Worm (Caenorhabditis elegans) whole organism, L4 larva: ENCODE measurements around the gene rps-22.

Experiments used
- D1046.2 ChIP-seq: fragments of 200-800 bp; sonication (Bioruptor generic); IDR thresholded peaks from 2 replicates; pipeline ENCODE4 v1.3.6; 2022; ENCODE audit warnings: missing genetic modification characterization, missing compliant biosample characterization
- aly-2 ChIP-seq: sonication (generic microtip); optimal IDR thresholded peaks from 2 replicates; lab custom pipeline; 2018; ENCODE audit warnings: missing biosample characterization, missing genetic modification characterization
- daf-16 ChIP-seq, 3 experiments: sonication (generic microtip); optimal IDR thresholded peaks; 2 replicates each; lab custom pipeline; 2016 to 2017; ENCODE audit warnings: missing genetic modification characterization in 3 of 3, missing genetic modification reagents in 3 of 3, mild to moderate bottlenecking in 2 of 3, missing compliant biosample characterization in 2 of 3, missing biosample characterization in 1 of 3, moderate library complexity in 1 of 3
- mes-2 ChIP-seq: sonication (generic microtip); optimal IDR thresholded peaks from 2 replicates; lab custom pipeline; 2016; ENCODE audit warnings: missing genotype, mild to moderate bottlenecking, missing genetic modification characterization, missing compliant biosample characterization; ENCODE audit not compliant: poor library complexity, severe bottlenecking
- nhr-76 ChIP-seq: fragments of 150-350 bp; optimal IDR thresholded peaks from 2 replicates; lab custom pipeline; 2014; ENCODE audit warnings: missing biosample characterization, missing genetic modification characterization
- snpc-4 ChIP-seq: fragments of 150-350 bp; optimal IDR thresholded peaks from 2 replicates; lab custom pipeline; 2014; ENCODE audit warnings: missing biosample characterization, missing genetic modification characterization
- unc-62 ChIP-seq, 3 experiments: fragments of 150-350 bp in 1 of 3; sonication (generic microtip); optimal IDR thresholded peaks in 2 of 3; peaks in 1 of 3; 1 replicate in 1 of 3; 2 replicates in 2 of 3; lab custom pipeline; 2014 to 2017; ENCODE audit warnings: missing biosample characterization in 3 of 3, missing genetic modification characterization in 3 of 3, missing genetic modification reagents in 3 of 3, missing genotype in 1 of 3

- TF ChIP-seq daf-16 (GFP tag; optimal IDR thresholded peaks at IDR 0.05; lab: Kevin White, UChicago) (no peak), daf-16 (tag; optimal IDR thresholded peaks at IDR 0.05; lab: Kevin White, UChicago) (no peak), nhr-76 (no peak), snpc-4 (tag; lab: Kevin White, UChicago) (no peak), mes-2 (tag; lab: Kevin White, UChicago) (no peak), unc-62 (GFP tag; optimal IDR thresholded peaks at IDR 0.05 in 1 of 2; lab: Kevin White, UChicago) (no peak), unc-62 (tag; optimal IDR thresholded peaks at IDR 0.05; lab: Kevin White, UChicago) (no peak), aly-2 (tag; lab: Kevin White, UChicago) (no peak), D1046.2 (no peak)
These were observed 2.5 kb upstream of the rps-22 start for ce11 chrIII:1947851-1948250.
